Worm (Caenorhabditis elegans) whole organism, L1 larva: Measurements from ENCODE around the gene sprr-2.

Experiments used
- C04F5.9 ChIP-seq: sonication (generic microtip); optimal IDR thresholded peaks from 2 replicates; lab custom pipeline; 2016; ENCODE audit warnings: missing genetic modification characterization, missing compliant biosample characterization
- C34B4.2 ChIP-seq: sonication (generic microtip); optimal IDR thresholded peaks from 2 replicates; lab custom pipeline; 2017; ENCODE audit warnings: mild to moderate bottlenecking, missing genetic modification characterization, missing compliant biosample characterization
- aha-1 ChIP-seq: fragments of 150-350 bp; optimal IDR thresholded peaks from 2 replicates; lab custom pipeline; 2014; ENCODE audit warnings: missing biosample characterization, missing genetic modification characterization
- alr-1 ChIP-seq: fragments of 200-800 bp; sonication (Bioruptor generic); optimal IDR thresholded peaks from 2 replicates; lab custom pipeline; 2018; ENCODE audit warnings: borderline replicate concordance, mild to moderate bottlenecking, missing genetic modification characterization, missing compliant biosample characterization
- aly-2 ChIP-seq: fragments of 150-350 bp; optimal IDR thresholded peaks from 2 replicates; lab custom pipeline; 2014; ENCODE audit warnings: missing biosample characterization, missing genetic modification characterization
- ceh-63 ChIP-seq: fragments of 200-800 bp; sonication (Bioruptor generic); optimal IDR thresholded peaks from 2 replicates; lab custom pipeline; 2018; ENCODE audit warnings: mild to moderate bottlenecking, missing genetic modification characterization, missing compliant biosample characterization
- ceh-88 ChIP-seq: fragments of 200-800 bp; sonication (Bioruptor generic); IDR thresholded peaks from 2 replicates; pipeline ENCODE4 v1.3.6; 2022; ENCODE audit warnings: missing genetic modification characterization, missing compliant biosample characterization
- ces-1 ChIP-seq: fragments of 150-350 bp; optimal IDR thresholded peaks from 2 replicates; lab custom pipeline; 2014; ENCODE audit warnings: missing biosample characterization, missing genetic modification reagents, missing genetic modification characterization
- dpl-1 ChIP-seq, 3 experiments: fragments of 150-350 bp in 2 of 3; sonication (generic microtip) in 1 of 3; optimal IDR thresholded peaks; 2 replicates each; lab custom pipeline; 2014 to 2017; ENCODE audit warnings: missing biosample characterization in 3 of 3, missing genetic modification characterization in 3 of 3, missing genetic modification reagents in 3 of 3
- efl-1 ChIP-seq, 4 experiments: fragments of 150-350 bp; optimal IDR thresholded peaks in 3 of 4; peaks in 1 of 4; 1 replicate in 1 of 4; 2 replicates in 3 of 4; lab custom pipeline; 2014; ENCODE audit warnings: missing biosample characterization in 2 of 4, missing genetic modification characterization in 2 of 4, missing genetic modification reagents in 2 of 4
- elt-2 ChIP-seq: sonication (generic microtip); optimal IDR thresholded peaks from 2 replicates; lab custom pipeline; 2016; ENCODE audit warnings: missing genetic modification characterization, mild to moderate bottlenecking, inconsistent platforms, missing compliant biosample characterization, missing genetic modification reagents
- ets-5 ChIP-seq: fragments of 200-800 bp; sonication (Bioruptor generic); IDR thresholded peaks from 2 replicates; pipeline ENCODE4 v1.3.6; 2022; ENCODE audit warnings: missing genetic modification characterization, missing compliant biosample characterization
- fkh-10 ChIP-seq: sonication (generic microtip); optimal IDR thresholded peaks from 2 replicates; lab custom pipeline; 2017; ENCODE audit warnings: missing biosample characterization, missing genetic modification reagents, missing genetic modification characterization
- fkh-4 ChIP-seq: sonication (generic microtip); optimal IDR thresholded peaks from 2 replicates; lab custom pipeline; 2016; ENCODE audit warnings: missing compliant biosample characterization, missing genetic modification characterization, borderline replicate concordance
- fkh-8 ChIP-seq: sonication (generic microtip); optimal IDR thresholded peaks from 2 replicates; lab custom pipeline; 2016; ENCODE audit warnings: mild to moderate bottlenecking, missing genetic modification characterization, missing compliant biosample characterization
- isw-1 ChIP-seq: fragments of 200-800 bp; sonication (Bioruptor generic); IDR thresholded peaks from 2 replicates; pipeline ENCODE4 v1.3.6; 2022; ENCODE audit warnings: missing genetic modification characterization, missing compliant biosample characterization
- lin-14 ChIP-seq: fragments of 200-800 bp; sonication (Bioruptor generic); optimal IDR thresholded peaks from 2 replicates; lab custom pipeline; 2018; ENCODE audit warnings: mild to moderate bottlenecking, missing genetic modification characterization, moderate library complexity, missing compliant biosample characterization
- lir-3 ChIP-seq: sonication (generic microtip); optimal IDR thresholded peaks from 2 replicates; lab custom pipeline; 2016; ENCODE audit warnings: mild to moderate bottlenecking, missing genetic modification characterization, moderate library complexity, missing compliant biosample characterization; ENCODE audit not compliant: poor library complexity
- mdl-1 ChIP-seq, 2 experiments: fragments of 150-350 bp; optimal IDR thresholded peaks; 2 replicates each; lab custom pipeline; 2014 to 2017; ENCODE audit warnings: missing biosample characterization in 2 of 2, missing genetic modification characterization in 2 of 2, inconsistent platforms in 1 of 2
- nhr-11 ChIP-seq: fragments of 150-350 bp; optimal IDR thresholded peaks from 2 replicates; lab custom pipeline; 2014; ENCODE audit warnings: missing biosample characterization, missing genetic modification characterization
- nhr-12 ChIP-seq: sonication (generic microtip); optimal IDR thresholded peaks from 2 replicates; lab custom pipeline; 2017; ENCODE audit warnings: missing biosample characterization, missing genetic modification characterization
- nhr-47 ChIP-seq: sonication (generic microtip); optimal IDR thresholded peaks from 2 replicates; lab custom pipeline; 2016; ENCODE audit warnings: mild to moderate bottlenecking, missing genetic modification characterization, moderate library complexity, missing compliant biosample characterization
- nhr-71 ChIP-seq: sonication (generic microtip); optimal IDR thresholded peaks from 2 replicates; lab custom pipeline; 2016; ENCODE audit warnings: mild to moderate bottlenecking, missing genetic modification characterization, moderate library complexity, missing compliant biosample characterization
- nhr-76 ChIP-seq: sonication (generic microtip); optimal IDR thresholded peaks from 2 replicates; lab custom pipeline; 2017; ENCODE audit warnings: missing biosample characterization, missing genetic modification characterization
- nhr-77 ChIP-seq: fragments of 150-350 bp; optimal IDR thresholded peaks from 2 replicates; lab custom pipeline; 2014; ENCODE audit warnings: missing biosample characterization, missing genetic modification characterization
- nhr-84 ChIP-seq: sonication (generic microtip); optimal IDR thresholded peaks from 2 replicates; lab custom pipeline; 2017; ENCODE audit warnings: missing biosample characterization, missing genetic modification characterization
- pax-3 ChIP-seq: fragments of 200-800 bp; sonication (Bioruptor generic); optimal IDR thresholded peaks from 2 replicates; lab custom pipeline; 2018; ENCODE audit warnings: mild to moderate bottlenecking, missing genetic modification characterization, moderate library complexity, missing compliant biosample characterization
- pqm-1 ChIP-seq: sonication (generic microtip); optimal IDR thresholded peaks from 3 replicates; lab custom pipeline; 2017; ENCODE audit warnings: missing biosample characterization, missing genetic modification characterization
- rnt-1 ChIP-seq: sonication (generic microtip); optimal IDR thresholded peaks from 2 replicates; lab custom pipeline; 2016; ENCODE audit warnings: mild to moderate bottlenecking, missing genetic modification characterization, moderate library complexity, missing compliant biosample characterization
- snpc-4 ChIP-seq: fragments of 150-350 bp; optimal IDR thresholded peaks from 2 replicates; lab custom pipeline; 2014; ENCODE audit warnings: missing biosample characterization, missing genetic modification characterization
- snu-23 ChIP-seq: sonication (generic microtip); optimal IDR thresholded peaks from 2 replicates; lab custom pipeline; 2016; ENCODE audit warnings: missing genetic modification characterization, missing compliant biosample characterization
- sup-37 ChIP-seq: fragments of 200-800 bp; sonication (Bioruptor generic); optimal IDR thresholded peaks from 2 replicates; lab custom pipeline; 2018; ENCODE audit warnings: mild to moderate bottlenecking, missing genetic modification characterization, missing compliant biosample characterization
- swsn-7 ChIP-seq: sonication (generic microtip); optimal IDR thresholded peaks from 2 replicates; lab custom pipeline; 2016; ENCODE audit warnings: missing genetic modification characterization, missing compliant biosample characterization
- tbx-2 ChIP-seq: sonication (generic microtip); optimal IDR thresholded peaks from 2 replicates; lab custom pipeline; 2016; ENCODE audit warnings: missing genetic modification characterization, missing compliant biosample characterization
- unc-130 ChIP-seq: fragments of 150-350 bp; optimal IDR thresholded peaks from 2 replicates; lab custom pipeline; 2017; ENCODE audit warnings: missing biosample characterization, missing genetic modification characterization, inconsistent platforms
- unc-86 ChIP-seq: sonication (generic microtip); optimal IDR thresholded peaks from 2 replicates; lab custom pipeline; 2016; ENCODE audit warnings: missing genetic modification characterization, missing compliant biosample characterization
- unc-98 ChIP-seq: fragments of 200-800 bp; sonication (Bioruptor generic); IDR thresholded peaks from 2 replicates; pipeline ENCODE4 v1.3.6; 2022; ENCODE audit warnings: missing genetic modification characterization, missing compliant biosample characterization
- zag-1 ChIP-seq: fragments of 150-350 bp; optimal IDR thresholded peaks from 2 replicates; lab custom pipeline; 2014; ENCODE audit warnings: missing biosample characterization, missing genetic modification characterization
- ztf-11 ChIP-seq, 2 experiments: sonication (generic microtip); optimal IDR thresholded peaks; 2 replicates each; lab custom pipeline; 2016 to 2017; ENCODE audit warnings: missing genetic modification characterization in 2 of 2, missing biosample characterization in 1 of 2, missing compliant biosample characterization in 1 of 2
- ztf-4 ChIP-seq: fragments of 150-350 bp; optimal IDR thresholded peaks from 2 replicates; lab custom pipeline; 2014; ENCODE audit warnings: missing biosample characterization, missing genetic modification characterization

The sprr-2 gene

DNA sequence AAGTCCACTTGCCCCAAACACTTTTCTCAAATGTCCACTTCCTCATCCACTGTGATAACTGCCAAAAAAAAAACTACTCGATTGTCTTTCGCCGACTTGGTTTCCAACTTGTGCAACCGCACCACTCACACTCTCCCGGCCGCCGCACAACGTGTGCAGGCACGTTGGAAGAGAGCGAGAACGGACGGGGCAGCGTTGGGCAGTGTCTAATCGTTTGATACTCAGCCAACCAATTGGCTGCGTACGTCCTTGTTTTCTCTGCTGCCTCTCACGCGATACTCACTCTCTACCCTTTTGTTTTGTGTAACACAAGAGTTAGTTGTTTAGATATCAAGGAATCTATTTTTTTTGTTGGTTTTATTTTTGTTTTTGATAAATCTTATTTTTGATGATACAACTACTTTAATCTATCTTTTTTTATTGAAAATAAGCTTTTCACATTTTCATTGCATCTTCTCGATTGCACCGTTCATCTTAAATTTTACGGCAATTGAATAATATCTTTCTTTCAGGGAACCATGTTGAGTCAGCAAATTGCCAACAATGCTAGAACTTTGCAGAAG, 39.6 kb upstream of the sprr-2 start, which contains the start of gene sucl-1 (continued):
- TF ChIP-seq rnt-1 (tag; lab: Kevin White, UChicago) (peak; percentile 81), dpl-1 (GFP tag; optimal IDR thresholded peaks at IDR 0.05; lab: Kevin White, UChicago) (peak; percentile 35 to 54 (median 43)), sup-37 (GFP tag; lab: Kevin White, UChicago) (peak; percentile 32), efl-1 (optimal IDR thresholded peaks at IDR 0.05; lab: Kevin White, UChicago) (peak; percentile 57 to 67), efl-1 (GFP tag; optimal IDR thresholded peaks at IDR 0.05 in 1 of 2; lab: Kevin White, UChicago) (peak; percentile 25 to 73), ztf-11 (tag; optimal IDR thresholded peaks at IDR 0.05; lab: Kevin White, UChicago) (no peak), zag-1 (tag; lab: Kevin White, UChicago) (no peak), fkh-8 (tag; lab: Kevin White, UChicago) (peak; percentile 75), ztf-4 (tag; lab: Kevin White, UChicago) (peak; percentile 19), snu-23 (GFP tag; lab: Kevin White, UChicago) (peak; percentile 90), aha-1 (tag; lab: Kevin White, UChicago) (no peak), fkh-4 (no peak), mdl-1 (tag; optimal IDR thresholded peaks at IDR 0.05; lab: Kevin White, UChicago) (peak in 1 of 2 experiments; percentile 87), nhr-47 (tag; lab: Kevin White, UChicago) (peak; percentile 77), elt-2 (tag; lab: Kevin White, UChicago) (peak; percentile 54), aly-2 (tag; lab: Kevin White, UChicago) (peak; percentile 5), alr-1 (tag; lab: Kevin White, UChicago) (no peak), ceh-88 (peak; percentile 47; the same call in 1 of the 2 replicates), swsn-7 (peak; percentile 78), pqm-1 (no peak), unc-86 (peak; percentile 46), nhr-76 (tag; lab: Kevin White, UChicago) (no peak), pax-3 (tag; lab: Kevin White, UChicago) (peak; percentile 24), nhr-12 (tag; lab: Kevin White, UChicago) (no peak), nhr-11 (no peak), C34B4.2 (tag; lab: Kevin White, UChicago) (no peak), ces-1 (GFP tag; lab: Kevin White, UChicago) (no peak), nhr-77 (tag; lab: Kevin White, UChicago) (peak; percentile 89), nhr-84 (tag; lab: Kevin White, UChicago) (no peak), snpc-4 (tag; lab: Kevin White, UChicago) (peak; percentile 69), unc-98 (GFP tag; lab: Robert Waterston, UW) (no peak), C04F5.9 (tag; lab: Kevin White, UChicago) (no peak), fkh-10 (peak; percentile 46), tbx-2 (tag; lab: Kevin White, UChicago) (peak; percentile 75), lir-3 (peak; percentile 73), nhr-71 (tag; lab: Kevin White, UChicago) (peak; percentile 90), lin-14 (GFP tag; lab: Kevin White, UChicago) (peak; percentile 98), ceh-63 (GFP tag; lab: Kevin White, UChicago) (no peak), isw-1 (GFP tag; lab: Robert Waterston, UW) (peak; percentile 35), ets-5 (no peak), unc-130 (tag; lab: Kevin White, UChicago) (peak; percentile 39)

DNA sequence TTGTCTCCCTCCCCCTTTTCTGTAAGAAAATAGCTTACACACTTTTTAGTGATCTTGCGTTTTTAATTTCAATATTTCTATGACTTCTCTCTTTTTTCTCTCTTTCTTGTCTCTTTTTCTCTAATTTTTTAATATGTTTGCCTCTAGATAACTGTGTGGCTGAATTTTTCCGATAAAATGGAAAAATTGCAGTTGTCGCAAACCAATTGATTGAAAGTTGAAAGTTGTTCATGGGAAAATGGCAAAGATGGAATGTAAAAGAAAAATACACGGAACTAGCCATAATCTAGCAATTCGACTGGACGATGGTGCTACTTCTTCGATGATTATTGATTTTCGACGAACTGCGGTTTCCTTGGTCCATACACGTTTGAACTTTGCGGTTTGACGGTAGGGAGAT, 37.4 kb upstream of the sprr-2 start:
- TF ChIP-seq elt-2 (tag; lab: Kevin White, UChicago) (peak; percentile 8), ceh-88 (no peak)
